Worm (Caenorhabditis elegans): Measurements from ENCODE around the gene F36H1.3.

Gene F36H1.3

ce11 chrIV:11037118-11037719 lies 12.7 kb upstream of the F36H1.3 start (continued):
- TF ChIP-seq mep-1 (tag; optimal IDR thresholded peaks at IDR 0.05), result no peak
- 0 out of 2 replicates have a peak, but pooled peaks have one; percentile 33 for TF ChIP-seq T26A8.4 (GFP tag; IDR thresholded peaks at IDR 0.05)
- TF ChIP-seq arid-1 (GFP tag; conservative IDR thresholded peaks at IDR 0.05), result 0 out of 2 replicates have a peak, but pooled peaks have one; percentile 18
- TF ChIP-seq attf-4 (tag; optimal IDR thresholded peaks at IDR 0.05), result no peak
- TF ChIP-seq hlh-30 (tag; optimal IDR thresholded peaks at IDR 0.05; ENCODE audit: insufficient read depth), result no peak
- no peak for TF ChIP-seq ctbp-1 (GFP tag; IDR thresholded peaks at IDR 0.05)
- no peak for TF ChIP-seq zag-1 (tag; optimal IDR thresholded peaks at IDR 0.05)
- no peak for TF ChIP-seq fos-1 (tag; optimal IDR thresholded peaks at IDR 0.05)
- TF ChIP-seq spr-1 (tag; optimal IDR thresholded peaks at IDR 0.05), result no peak
- peak; percentile 50 for TF ChIP-seq dve-1 (tag; optimal IDR thresholded peaks at IDR 0.05; ENCODE audit: insufficient read depth)
- no peak for TF ChIP-seq Y75B8A.6 (GFP tag; IDR thresholded peaks at IDR 0.05)
- TF ChIP-seq unc-130 (GFP tag; optimal IDR thresholded peaks at IDR 0.05), result no peak
- no peak for TF ChIP-seq nhr-111 (GFP tag; optimal IDR thresholded peaks at IDR 0.05)
- no peak for TF ChIP-seq mes-2 (tag; optimal IDR thresholded peaks at IDR 0.05; ENCODE audit: poor library complexity, severe bottlenecking)
- peak; percentile 30 for TF ChIP-seq aha-1 (tag)
- no peak for TF ChIP-seq F49E8.2 (tag; optimal IDR thresholded peaks at IDR 0.05; ENCODE audit: borderline replicate concordance)
- no peak for TF ChIP-seq zfp-2 (tag; optimal IDR thresholded peaks at IDR 0.05)
- no peak for TF ChIP-seq unc-62 (GFP tag; optimal IDR thresholded peaks at IDR 0.05 in 1 of 2)
- TF ChIP-seq unc-62 (tag; optimal IDR thresholded peaks at IDR 0.05), result no peak

DNA sequence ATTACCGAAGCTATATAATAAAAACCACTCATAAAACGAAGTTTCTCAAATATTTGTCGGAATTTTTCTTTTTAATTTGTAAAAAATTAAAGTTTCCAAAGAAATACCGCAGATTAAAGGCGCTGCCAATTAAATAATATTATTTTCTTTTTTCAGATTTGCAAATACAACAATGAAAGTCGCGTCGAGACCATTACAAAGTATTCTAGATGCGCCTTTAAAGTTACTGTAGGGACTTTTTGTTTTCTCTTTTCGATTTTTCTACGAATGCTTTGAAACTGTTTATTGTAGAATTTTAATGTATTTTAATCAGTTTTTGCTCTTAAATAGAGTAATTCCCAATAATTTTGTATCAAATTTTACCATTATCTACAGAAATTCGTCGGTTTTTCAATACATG lies 11.7 kb upstream of the F36H1.3 start:
- no peak for TF ChIP-seq hlh-30 (tag; optimal IDR thresholded peaks at IDR 0.05; ENCODE audit: insufficient read depth)
- peak in 1 of 2 experiments; percentile 43 for TF ChIP-seq unc-62 (GFP tag; optimal IDR thresholded peaks at IDR 0.05 in 1 of 2)
- TF ChIP-seq unc-62 (tag; optimal IDR thresholded peaks at IDR 0.05), result no peak
- TF ChIP-seq vab-7 (GFP tag; IDR thresholded peaks at IDR 0.05), result no peak

DNA sequence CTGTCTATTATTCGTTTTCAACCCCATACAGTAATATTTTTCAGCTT lies 11.5 kb upstream of the F36H1.3 start, which contains the start of gene kdin-1:
TSS of gene kdin-1 (plus strand) at position 38 of the 47 bp plus-strand sequence.
- TF ChIP-seq nhr-28 (tag; optimal IDR thresholded peaks at IDR 0.05), result no peak
- TF ChIP-seq Y5F2A.4 (GFP tag; optimal IDR thresholded peaks at IDR 0.05), result no peak
- no peak for TF ChIP-seq nhr-111 (GFP tag; optimal IDR thresholded peaks at IDR 0.05)
- no peak for TF ChIP-seq zag-1 (tag; optimal IDR thresholded peaks at IDR 0.05)
- TF ChIP-seq unc-130 (GFP tag; optimal IDR thresholded peaks at IDR 0.05), result no peak
- TF ChIP-seq Y105C5A.15 (GFP tag; IDR thresholded peaks at IDR 0.05), result no peak
- TF ChIP-seq zip-2 (tag; optimal IDR thresholded peaks at IDR 0.05), result no peak
- TF ChIP-seq ceh-28 (tag; optimal IDR thresholded peaks at IDR 0.05), result no peak
- no peak for TF ChIP-seq tag-97 (GFP tag; IDR thresholded peaks at IDR 0.05)
- no peak for TF ChIP-seq unc-62 (GFP tag; optimal IDR thresholded peaks at IDR 0.05 in 1 of 2)
- TF ChIP-seq unc-62 (tag; optimal IDR thresholded peaks at IDR 0.05), result no peak
- TF ChIP-seq pha-4 (GFP tag; IDR thresholded peaks at IDR 0.05), result no peak
- no peak for TF ChIP-seq pha-4 (tag; optimal IDR thresholded peaks at IDR 0.05)
- no peak for TF ChIP-seq ztf-11 (tag; optimal IDR thresholded peaks at IDR 0.05)
- no peak for TF ChIP-seq T20F7.1 (GFP tag; optimal IDR thresholded peaks at IDR 0.05)
- TF ChIP-seq fkh-10 (GFP tag; optimal IDR thresholded peaks at IDR 0.05), result no peak
- no peak for TF ChIP-seq nhr-41 (GFP tag; IDR thresholded peaks at IDR 0.05)

DNA sequence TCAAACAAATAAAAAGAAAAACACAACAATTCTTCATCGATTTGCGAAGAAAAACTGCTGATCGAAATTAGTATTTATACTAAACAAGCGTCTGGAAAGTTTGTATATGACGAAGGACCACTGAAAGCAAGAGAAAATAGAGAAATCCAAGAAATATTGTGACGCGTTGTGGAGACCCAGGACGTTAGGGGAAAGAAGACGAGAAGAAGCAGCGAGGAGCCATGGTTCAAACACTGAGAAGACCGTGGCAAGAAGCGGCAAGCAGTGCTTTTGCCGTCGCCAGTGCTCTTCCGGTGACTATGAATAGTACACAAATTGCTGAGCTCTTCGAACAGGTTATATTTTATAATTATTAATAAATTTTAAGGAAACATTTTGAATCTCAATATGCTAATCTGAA lies 11.3 kb upstream of the F36H1.3 start:
- TF ChIP-seq ama-1 (optimal IDR thresholded peaks at IDR 0.05) (no peak), egl-27 (tag; optimal IDR thresholded peaks at IDR 0.05) (no peak), pha-4 (GFP tag; IDR thresholded peaks at IDR 0.05) (no peak), pha-4 (tag; optimal IDR thresholded peaks at IDR 0.05) (no peak), ctbp-1 (GFP tag; IDR thresholded peaks at IDR 0.05) (0 out of 2 replicates have a peak, but pooled peaks have one; percentile 27), mes-2 (tag; optimal IDR thresholded peaks at IDR 0.05; ENCODE audit: poor library complexity, severe bottlenecking) (peak; percentile 6), unc-130 (GFP tag; optimal IDR thresholded peaks at IDR 0.05) (no peak), nhr-102 (tag; optimal IDR thresholded peaks at IDR 0.05) (no peak), Y48G9A.11 (GFP tag; IDR thresholded peaks at IDR 0.05) (no peak), dmd-8 (GFP tag; IDR thresholded peaks at IDR 0.05) (no peak), skn-1 (tag; optimal IDR thresholded peaks at IDR 0.05) (no peak), hmg-1.1 (GFP tag; IDR thresholded peaks at IDR 0.05) (0 out of 2 replicates have a peak, but pooled peaks have one; percentile 9), aha-1 (tag) (peak; percentile 13)
